Worm (Caenorhabditis elegans) whole organism, young adult: ENCODE data around the gene czw-1.
A peak's percentile ranks its signal among the peaks of the same experiment; 100 is the strongest.

Experiments used
- F22D6.2 ChIP-seq: sonication (generic microtip); optimal IDR thresholded peaks from 2 replicates; lab custom pipeline; 2016; ENCODE audit warnings: mild to moderate bottlenecking, missing genetic modification characterization, missing compliant biosample characterization
- F23B12.7 ChIP-seq: sonication (generic microtip); optimal IDR thresholded peaks from 2 replicates; lab custom pipeline; 2017; ENCODE audit warnings: missing genetic modification characterization, mild to moderate bottlenecking, missing compliant biosample characterization, antibody characterized with exemption, moderate library complexity; ENCODE audit not compliant: insufficient read depth
- F33H1.4 ChIP-seq: fragments of 200-800 bp; sonication (Bioruptor generic); IDR thresholded peaks from 2 replicates; pipeline ENCODE4 v1.3.6; 2022; ENCODE audit warnings: missing genetic modification reagents, missing genetic modification characterization, missing compliant biosample characterization
- F57A8.1 ChIP-seq: fragments of 200-800 bp; sonication (Bioruptor generic); optimal IDR thresholded peaks from 2 replicates; lab custom pipeline; 2018; ENCODE audit warnings: mild to moderate bottlenecking, missing genetic modification characterization, moderate library complexity, missing compliant biosample characterization
- K11D2.4 ChIP-seq: fragments of 200-800 bp; sonication (Bioruptor generic); IDR thresholded peaks from 2 replicates; pipeline ENCODE4 v1.3.6; 2022; ENCODE audit warnings: missing genetic modification reagents, missing genetic modification characterization, missing compliant biosample characterization
- Y56A3A.18 ChIP-seq: fragments of 200-800 bp; sonication (Bioruptor generic); IDR thresholded peaks from 2 replicates; pipeline ENCODE4 v1.3.6; 2022; ENCODE audit warnings: missing genetic modification reagents, missing genetic modification characterization, missing compliant biosample characterization
- akir-1 ChIP-seq: fragments of 200-800 bp; sonication (Bioruptor generic); optimal IDR thresholded peaks from 2 replicates; lab custom pipeline; 2018; ENCODE audit warnings: mild to moderate bottlenecking, missing genetic modification characterization, moderate library complexity, missing compliant biosample characterization
- athp-1 ChIP-seq: sonication (generic microtip); optimal IDR thresholded peaks from 2 replicates; lab custom pipeline; 2017; ENCODE audit warnings: mild to moderate bottlenecking, missing genetic modification characterization, missing compliant biosample characterization
- attf-5 ChIP-seq: fragments of 200-800 bp; sonication (Bioruptor generic); optimal IDR thresholded peaks from 2 replicates; lab custom pipeline; 2018; ENCODE audit warnings: mild to moderate bottlenecking, missing genetic modification characterization, missing compliant biosample characterization
- ccch-3 ChIP-seq: fragments of 200-800 bp; sonication (Bioruptor generic); optimal IDR thresholded peaks from 2 replicates; lab custom pipeline; 2018; ENCODE audit warnings: mild to moderate bottlenecking, missing genetic modification characterization, missing compliant biosample characterization
- cebp-1 ChIP-seq, 2 experiments: fragments of 200-800 bp in 1 of 2; sonication (Bioruptor generic) in 1 of 2; sonication (generic microtip) in 1 of 2; IDR thresholded peaks in 1 of 2; optimal IDR thresholded peaks in 1 of 2; 2 replicates each; pipeline versions ENCODE4 v1.3.6 to Lab custom; 2017 to 2022; ENCODE audit warnings: missing compliant biosample characterization in 2 of 2, missing genetic modification characterization in 2 of 2, mild to moderate bottlenecking in 1 of 2, missing genetic modification reagents in 1 of 2, moderate library complexity in 1 of 2
- ceh-40 ChIP-seq: fragments of 200-800 bp; sonication (Bioruptor generic); IDR thresholded peaks from 2 replicates; pipeline ENCODE4 v1.3.6; 2022; ENCODE audit warnings: missing genetic modification characterization, missing compliant biosample characterization
- dpl-1 ChIP-seq: fragments of 150-350 bp; optimal IDR thresholded peaks from 2 replicates; lab custom pipeline; 2014; ENCODE audit warnings: missing biosample characterization, missing genetic modification reagents, missing genetic modification characterization
- gei-17 ChIP-seq: fragments of 200-800 bp; sonication (Bioruptor generic); optimal IDR thresholded peaks from 2 replicates; lab custom pipeline; 2018; ENCODE audit warnings: mild to moderate bottlenecking, missing genetic modification characterization, missing compliant biosample characterization
- him-1 ChIP-seq: sonication (generic microtip); optimal IDR thresholded peaks from 2 replicates; lab custom pipeline; 2016; ENCODE audit warnings: missing genotype, missing genetic modification reagents, missing genetic modification characterization, missing compliant biosample characterization
- hlh-12 ChIP-seq: sonication (generic microtip); optimal IDR thresholded peaks from 2 replicates; lab custom pipeline; 2016; ENCODE audit warnings: missing genetic modification characterization, missing compliant biosample characterization
- hmg-1.2 ChIP-seq: fragments of 200-800 bp; sonication (Bioruptor generic); IDR thresholded peaks from 2 replicates; pipeline ENCODE4 v1.3.6; 2022; ENCODE audit warnings: missing genetic modification reagents, missing genetic modification characterization, missing compliant biosample characterization
- lag-1 ChIP-seq: fragments of 200-800 bp; sonication (Bioruptor generic); IDR thresholded peaks from 2 replicates; pipeline ENCODE4 v1.3.6; 2022; ENCODE audit warnings: missing genetic modification reagents, missing genetic modification characterization, missing compliant biosample characterization
- let-526 ChIP-seq: fragments of 200-800 bp; sonication (Bioruptor generic); IDR thresholded peaks from 2 replicates; pipeline ENCODE4 v1.3.6; 2022; ENCODE audit warnings: missing genetic modification reagents, missing genetic modification characterization, missing compliant biosample characterization
- lsl-1 ChIP-seq: fragments of 200-800 bp; sonication (Bioruptor generic); optimal IDR thresholded peaks from 2 replicates; lab custom pipeline; 2018; ENCODE audit warnings: mild to moderate bottlenecking, missing genetic modification characterization, moderate library complexity, missing compliant biosample characterization
- lsy-27 ChIP-seq: sonication (generic microtip); optimal IDR thresholded peaks from 2 replicates; lab custom pipeline; 2017; ENCODE audit warnings: missing genetic modification characterization, mild to moderate bottlenecking, missing compliant biosample characterization, antibody characterized with exemption, missing genotype, borderline replicate concordance; ENCODE audit not compliant: insufficient read depth
- madf-10 ChIP-seq: sonication (generic microtip); optimal IDR thresholded peaks from 2 replicates; lab custom pipeline; 2016; ENCODE audit warnings: mild to moderate bottlenecking, missing genetic modification characterization, missing compliant biosample characterization
- madf-3 ChIP-seq: fragments of 200-800 bp; sonication (Bioruptor generic); IDR thresholded peaks from 2 replicates; pipeline ENCODE4 v1.3.6; 2022; ENCODE audit warnings: missing genetic modification reagents, missing genetic modification characterization, missing compliant biosample characterization
- mcd-1 ChIP-seq: fragments of 200-800 bp; sonication (Bioruptor generic); IDR thresholded peaks from 2 replicates; pipeline ENCODE4 v1.3.6; 2022; ENCODE audit warnings: missing genetic modification reagents, missing genetic modification characterization, missing compliant biosample characterization
- mes-4 ChIP-seq: sonication (generic microtip); optimal IDR thresholded peaks from 2 replicates; lab custom pipeline; 2016; ENCODE audit warnings: missing genotype, missing genetic modification characterization, missing compliant biosample characterization
- nhr-80 ChIP-seq: sonication (generic microtip); optimal IDR thresholded peaks from 2 replicates; lab custom pipeline; 2016; ENCODE audit warnings: missing genetic modification characterization, missing compliant biosample characterization
- repo-1 ChIP-seq: sonication (generic microtip); optimal IDR thresholded peaks from 2 replicates; lab custom pipeline; 2017; ENCODE audit warnings: mild to moderate bottlenecking, missing genetic modification characterization, missing compliant biosample characterization
- rpc-1 ChIP-seq, 2 experiments: fragments of 150-350 bp in 1 of 2; sonication (generic microtip) in 1 of 2; optimal IDR thresholded peaks; 2 replicates each; lab custom pipeline; 2014 to 2018; ENCODE audit warnings: missing biosample characterization in 1 of 2, missing genetic modification characterization in 1 of 2, missing genetic modification reagents in 1 of 2, missing genotype in 1 of 2
- sdz-38 ChIP-seq: sonication (generic microtip); optimal IDR thresholded peaks from 2 replicates; lab custom pipeline; 2016; ENCODE audit warnings: missing genotype, missing genetic modification characterization, missing compliant biosample characterization
- snpc-1.3 ChIP-seq: sonication (generic microtip); optimal IDR thresholded peaks from 2 replicates; lab custom pipeline; 2017; ENCODE audit warnings: missing genetic modification characterization, mild to moderate bottlenecking, missing compliant biosample characterization, antibody characterized with exemption, moderate library complexity, missing genotype, missing genetic modification reagents; ENCODE audit not compliant: insufficient read depth
- snpc-3.4 ChIP-seq: sonication (generic microtip); optimal IDR thresholded peaks from 2 replicates; lab custom pipeline; 2017; ENCODE audit warnings: missing genetic modification characterization, mild to moderate bottlenecking, missing compliant biosample characterization, antibody characterized with exemption, moderate library complexity, missing genotype, missing genetic modification reagents
- snpc-4 ChIP-seq, 5 experiments: fragments of 150-350 bp in 1 of 5; sonication (generic microtip) in 4 of 5; optimal IDR thresholded peaks; 2 replicates each; lab custom pipeline; 2014 to 2018; ENCODE audit warnings: missing genetic modification characterization in 5 of 5, missing biosample characterization in 3 of 5, antibody characterized with exemption in 2 of 5, mild to moderate bottlenecking in 2 of 5, missing compliant biosample characterization in 2 of 5, missing genotype in 2 of 5, moderate library complexity in 2 of 5, missing genetic modification reagents in 1 of 5
- somi-1 ChIP-seq: fragments of 200-800 bp; sonication (Bioruptor generic); optimal IDR thresholded peaks from 2 replicates; lab custom pipeline; 2018; ENCODE audit warnings: mild to moderate bottlenecking, missing genetic modification characterization, missing compliant biosample characterization
- xnd-1 ChIP-seq: sonication (generic microtip); optimal IDR thresholded peaks from 2 replicates; lab custom pipeline; 2016; ENCODE audit warnings: missing genotype, missing genetic modification reagents, missing genetic modification characterization, missing compliant biosample characterization
- zim-3 ChIP-seq: sonication (generic microtip); optimal IDR thresholded peaks from 2 replicates; lab custom pipeline; 2017; ENCODE audit warnings: mild to moderate bottlenecking, missing genetic modification characterization, moderate library complexity, missing compliant biosample characterization
- ztf-26 ChIP-seq: sonication (generic microtip); optimal IDR thresholded peaks from 2 replicates; lab custom pipeline; 2017; ENCODE audit warnings: missing genetic modification characterization, missing compliant biosample characterization
- ztf-3 ChIP-seq: fragments of 200-800 bp; sonication (Bioruptor generic); optimal IDR thresholded peaks from 2 replicates; lab custom pipeline; 2018; ENCODE audit warnings: mild to moderate bottlenecking, missing genetic modification characterization, missing compliant biosample characterization
- ztf-6 ChIP-seq: fragments of 200-800 bp; sonication (Bioruptor generic); IDR thresholded peaks from 2 replicates; pipeline ENCODE4 v1.3.6; 2022; ENCODE audit warnings: missing genetic modification reagents, missing genetic modification characterization, missing compliant biosample characterization

Gene czw-1

ce11 chrIV:7923982-7924480 lies 22.6 kb downstream of the czw-1 start, which contains the start of the genes xpo-3 and C49H3.3:
TSS of gene xpo-3 (minus strand) at chrIV:7924032.
TSS of gene C49H3.3 (plus strand) at chrIV:7924350.
- no peak for TF ChIP-seq lag-1 (GFP tag; lab: Robert Waterston, UW)
- TF ChIP-seq attf-5: peak; percentile 56
- TF ChIP-seq him-1 (tag; lab: Kevin White, UChicago): no peak
- TF ChIP-seq nhr-80 (tag; lab: Kevin White, UChicago): peak; percentile 37
- no peak for TF ChIP-seq ztf-26 (tag; lab: Kevin White, UChicago)
- peak; percentile 74 for TF ChIP-seq F33H1.4
- peak; percentile 17; the same call in 1 of the 2 replicates for TF ChIP-seq hmg-1.2
- no peak for TF ChIP-seq dpl-1 (GFP tag; lab: Kevin White, UChicago)
- TF ChIP-seq athp-1 (tag; lab: Kevin White, UChicago): no peak
- TF ChIP-seq cebp-1 (GFP tag; IDR thresholded peaks at IDR 0.05; lab: Robert Waterston, UW): no peak
- TF ChIP-seq cebp-1 (tag; optimal IDR thresholded peaks at IDR 0.05; lab: Kevin White, UChicago): peak; percentile 25
- no peak for TF ChIP-seq lsy-27 (tag; lab: Kevin White, UChicago)
- no peak for TF ChIP-seq somi-1 (GFP tag; lab: Kevin White, UChicago)
- TF ChIP-seq mes-4: no peak
- TF ChIP-seq, all 124 proteins: peak for 5

- TF ChIP-seq lag-1 (GFP tag; lab: Robert Waterston, UW): no peak
- TF ChIP-seq F22D6.2 (tag; lab: Kevin White, UChicago): no peak
- TF ChIP-seq repo-1 (tag; lab: Kevin White, UChicago): no peak
- TF ChIP-seq madf-3 (GFP tag; lab: Robert Waterston, UW): no peak
- no peak for TF ChIP-seq snpc-1.3 (tag; lab: Kevin White, UChicago)
- TF ChIP-seq ccch-3 (GFP tag; lab: Kevin White, UChicago): no peak
- TF ChIP-seq hlh-12: no peak
- no peak for TF ChIP-seq snpc-4 (GFP tag; optimal IDR thresholded peaks at IDR 0.05; lab: Kevin White, UChicago)
- TF ChIP-seq snpc-4 (tag; optimal IDR thresholded peaks at IDR 0.05; lab: Kevin White, UChicago): no peak
- no peak for TF ChIP-seq gei-17
- TF ChIP-seq Y56A3A.18 (GFP tag; lab: Robert Waterston, UW): no peak
- no peak for TF ChIP-seq F33H1.4
- no peak for TF ChIP-seq F23B12.7 (tag; lab: Kevin White, UChicago)
- TF ChIP-seq lsy-27 (tag; lab: Kevin White, UChicago): no peak
- no peak for TF ChIP-seq K11D2.4 (GFP tag; lab: Robert Waterston, UW)
- no peak for TF ChIP-seq mes-4
These were observed 26.5 kb downstream of the czw-1 start, which contains the start of gene C49H3.16 for ce11 chrIV:7920126-7920525. TSS of gene C49H3.16 (plus strand) at chrIV:7920426.

- TF ChIP-seq sdz-38 (tag; lab: Kevin White, UChicago) (no peak), ztf-6 (GFP tag; lab: Robert Waterston, UW) (no peak), zim-3 (tag; lab: Kevin White, UChicago) (no peak), lsl-1 (GFP tag; lab: Kevin White, UChicago) (no peak), ztf-3 (no peak)
These were observed 28.7 kb downstream of the czw-1 start for ce11 chrIV:7917881-7918280.

DNA sequence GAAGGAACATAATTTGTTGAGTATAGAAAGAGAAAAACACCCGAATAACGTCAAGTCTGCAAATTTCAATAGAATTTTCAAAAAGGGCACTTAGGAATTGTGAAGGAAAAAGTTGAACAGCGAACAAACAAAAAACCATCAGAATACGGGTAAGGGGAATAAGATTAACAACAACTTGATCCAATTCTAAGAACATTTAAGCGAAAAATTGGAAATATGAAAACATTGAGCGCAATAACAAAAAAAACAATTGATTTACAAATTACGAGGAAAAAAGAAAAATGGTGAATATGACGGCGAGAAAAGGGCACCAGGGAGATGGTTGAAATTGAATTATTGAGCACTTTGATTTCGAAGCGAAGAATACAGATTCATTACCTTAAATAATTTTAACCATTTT lies 29.7 kb downstream of the czw-1 start:
- no peak for TF ChIP-seq ceh-40 (GFP tag; lab: Robert Waterston, UW)
- no peak for TF ChIP-seq akir-1 (GFP tag; lab: Kevin White, UChicago)
- no peak for TF ChIP-seq mcd-1 (GFP tag; lab: Robert Waterston, UW)
- no peak for TF ChIP-seq snpc-3.4 (tag; lab: Kevin White, UChicago)
- no peak for TF ChIP-seq let-526 (GFP tag; lab: Robert Waterston, UW)
- TF ChIP-seq snpc-1.3 (tag; lab: Kevin White, UChicago): no peak
- TF ChIP-seq F57A8.1: no peak
- TF ChIP-seq lsl-1 (GFP tag; lab: Kevin White, UChicago): no peak
- no peak for TF ChIP-seq madf-10 (tag; lab: Kevin White, UChicago)
- no peak for TF ChIP-seq xnd-1 (tag; lab: Kevin White, UChicago)
- TF ChIP-seq repo-1 (tag; lab: Kevin White, UChicago): no peak
- TF ChIP-seq rpc-1 (optimal IDR thresholded peaks at IDR 0.05; lab: Kevin White, UChicago): no peak
- no peak for TF ChIP-seq rpc-1 (tag; optimal IDR thresholded peaks at IDR 0.05; lab: Kevin White, UChicago)
- TF ChIP-seq, all 124 proteins: peak for 0
